Fruit fly (Drosophila melanogaster) whole organism, embryonic: ENCODE results near the gene CG6330.

Source experiments
- Abd-B ChIP-seq: fragments of 200-800 bp; sonication (Bioruptor generic); optimal IDR thresholded peaks from 2 replicates; lab custom pipeline; 2018; ENCODE audit warnings: missing biosample characterization, mild to moderate bottlenecking, missing genetic modification characterization, moderate library complexity
- CG10366 ChIP-seq: fragments of 200-800 bp; sonication (Bioruptor generic); IDR thresholded peaks from 2 replicates; pipeline ENCODE4 v1.3.6; 2022; ENCODE audit warnings: missing biosample characterization, missing genetic modification characterization
- CG11696 ChIP-seq: fragments of 200-800 bp; sonication (Bioruptor generic); IDR thresholded peaks from 2 replicates; pipeline ENCODE4 v1.3.6; 2022; ENCODE audit warnings: missing biosample characterization, missing genetic modification characterization
- CG12104 ChIP-seq: fragments of 200-800 bp; sonication (Bioruptor generic); optimal IDR thresholded peaks from 3 replicates; lab custom pipeline; 2016; ENCODE audit warnings: missing biosample characterization, missing genetic modification characterization
- CG14050 ChIP-seq: fragments of 200-800 bp; sonication (Bioruptor generic); IDR thresholded peaks from 3 replicates; pipeline ENCODE4 v1.3.6; 2022; ENCODE audit warnings: missing biosample characterization, missing genetic modification characterization
- CG15011 ChIP-seq: fragments of 200-800 bp; sonication (Bioruptor generic); optimal IDR thresholded peaks from 3 replicates; lab custom pipeline; 2018; ENCODE audit warnings: missing biosample characterization, mild to moderate bottlenecking, missing genetic modification characterization
- CG31388 ChIP-seq: fragments of 200-800 bp; sonication (Bioruptor generic); optimal IDR thresholded peaks from 2 replicates; lab custom pipeline; 2016; ENCODE audit warnings: missing biosample characterization, missing genetic modification characterization
- CG32772 ChIP-seq: fragments of 200-800 bp; sonication (Bioruptor generic); IDR thresholded peaks from 2 replicates; pipeline ENCODE4 v1.3.6; 2022; ENCODE audit warnings: missing biosample characterization, missing genetic modification characterization
- CG4404 ChIP-seq: fragments of 200-800 bp; sonication (Bioruptor generic); IDR thresholded peaks from 2 replicates; pipeline ENCODE4 v1.3.6; 2022; ENCODE audit warnings: missing biosample characterization, missing genetic modification characterization
- CG5245 ChIP-seq: fragments of 200-800 bp; sonication (Bioruptor generic); optimal IDR thresholded peaks from 3 replicates; lab custom pipeline; 2016; ENCODE audit warnings: missing biosample characterization, missing genetic modification characterization
- CG5953 ChIP-seq: fragments of 200-800 bp; sonication (Bioruptor generic); IDR thresholded peaks from 2 replicates; pipeline ENCODE4 v1.3.6; 2022; ENCODE audit warnings: missing biosample characterization, missing genetic modification characterization
- CG6791 ChIP-seq: fragments of 200-800 bp; sonication (Bioruptor generic); IDR thresholded peaks from 3 replicates; pipeline ENCODE4 v1.3.6; 2022; ENCODE audit warnings: missing biosample characterization, missing genetic modification characterization; ENCODE audit not compliant: partially characterized antibody
- CG7987 ChIP-seq: fragments of 200-800 bp; sonication (Bioruptor generic); optimal IDR thresholded peaks from 2 replicates; lab custom pipeline; 2018; ENCODE audit warnings: missing biosample characterization, mild to moderate bottlenecking, missing genetic modification characterization, moderate library complexity
- CG8924 ChIP-seq: fragments of 200-800 bp; optimal IDR thresholded peaks from 3 replicates; lab custom pipeline; 2019; ENCODE audit warnings: missing biosample characterization, mild to moderate bottlenecking, missing genetic modification characterization, moderate library complexity
- CG9817 ChIP-seq: fragments of 200-800 bp; sonication (Bioruptor generic); optimal IDR thresholded peaks from 2 replicates; lab custom pipeline; 2018; ENCODE audit warnings: missing biosample characterization, mild to moderate bottlenecking, missing genetic modification characterization, moderate library complexity
- CG9932 ChIP-seq: fragments of 200-800 bp; sonication (Bioruptor generic); IDR thresholded peaks from 2 replicates; pipeline ENCODE4 v1.3.6; 2022; ENCODE audit warnings: missing biosample characterization, missing genetic modification characterization
- Chrac-16 ChIP-seq: fragments of 200-800 bp; sonication (Bioruptor generic); optimal IDR thresholded peaks from 3 replicates; lab custom pipeline; 2016; ENCODE audit warnings: missing biosample characterization, missing genetic modification characterization
- Dip2 ChIP-seq: fragments of 200-800 bp; sonication (Bioruptor generic); IDR thresholded peaks from 2 replicates; pipeline ENCODE4 v1.3.6; 2022; ENCODE audit warnings: missing biosample characterization, missing genetic modification characterization
- Dip3 ChIP-seq: fragments of 200-800 bp; sonication (Bioruptor generic); optimal IDR thresholded peaks from 3 replicates; lab custom pipeline; 2016; ENCODE audit warnings: missing biosample characterization, missing genetic modification characterization
- E2f1 ChIP-seq: fragments of 200-800 bp; sonication (Bioruptor generic); IDR thresholded peaks from 2 replicates; pipeline ENCODE4 v1.3.6; 2022; ENCODE audit warnings: missing biosample characterization, missing genetic modification characterization
- ERR ChIP-seq: fragments of 200-800 bp; sonication (Bioruptor generic); optimal IDR thresholded peaks from 2 replicates; lab custom pipeline; 2016; ENCODE audit warnings: missing biosample characterization, missing genetic modification characterization
- Hr78 ChIP-seq, 2 experiments: fragments of 200-800 bp in 1 of 2; fragments of >200 bp in 1 of 2; sonication (Bioruptor generic) in 1 of 2; optimal IDR thresholded peaks; 2 replicates each; lab custom pipeline; 2017 to 2019; ENCODE audit warnings: missing biosample characterization in 2 of 2, missing genetic modification characterization in 2 of 2, mild to moderate bottlenecking in 1 of 2, moderate library complexity in 1 of 2
- MTF-1 ChIP-seq: fragments of 200-800 bp; sonication (Bioruptor generic); optimal IDR thresholded peaks from 2 replicates; lab custom pipeline; 2018; ENCODE audit warnings: missing biosample characterization, mild to moderate bottlenecking, missing genetic modification characterization, borderline replicate concordance
- Max ChIP-seq: fragments of 200-800 bp; sonication (Bioruptor generic); optimal IDR thresholded peaks from 2 replicates; lab custom pipeline; 2016; ENCODE audit warnings: missing biosample characterization, mild to moderate bottlenecking, missing genetic modification characterization
- NFAT ChIP-seq: fragments of 200-800 bp; sonication (Bioruptor generic); IDR thresholded peaks from 2 replicates; pipeline ENCODE4 v1.3.6; 2022; ENCODE audit warnings: missing biosample characterization, missing genetic modification characterization
- Nf-YC ChIP-seq: fragments of 200-800 bp; optimal IDR thresholded peaks from 3 replicates; lab custom pipeline; 2019; ENCODE audit warnings: missing biosample characterization, mild to moderate bottlenecking, missing genetic modification characterization, moderate library complexity
- PHDP ChIP-seq: fragments of 200-800 bp; sonication (Bioruptor generic); optimal IDR thresholded peaks from 3 replicates; lab custom pipeline; 2018; ENCODE audit warnings: missing biosample characterization, mild to moderate bottlenecking, missing genetic modification characterization, moderate library complexity
- ab ChIP-seq: fragments of 200-800 bp; sonication (Bioruptor generic); optimal IDR thresholded peaks from 2 replicates; lab custom pipeline; 2016; ENCODE audit warnings: missing biosample characterization, missing genetic modification characterization
- abd-A ChIP-seq: fragments of 200-800 bp; sonication (Bioruptor generic); optimal IDR thresholded peaks from 3 replicates; lab custom pipeline; 2019; ENCODE audit warnings: missing biosample characterization, mild to moderate bottlenecking, missing genetic modification characterization, moderate library complexity
- ara ChIP-seq: fragments of 200-800 bp; sonication (Bioruptor generic); IDR thresholded peaks from 2 replicates; pipeline ENCODE4 v1.3.6; 2022; ENCODE audit warnings: missing biosample characterization, missing genetic modification characterization
- ash1 ChIP-seq: fragments of 200-800 bp; sonication (Bioruptor generic); optimal IDR thresholded peaks from 2 replicates; lab custom pipeline; 2018; ENCODE audit warnings: missing biosample characterization, mild to moderate bottlenecking, missing genetic modification characterization
- bab2 ChIP-seq: fragments of 200-800 bp; sonication (Bioruptor generic); optimal IDR thresholded peaks from 2 replicates; lab custom pipeline; 2016; ENCODE audit warnings: missing biosample characterization, missing genetic modification characterization
- emc ChIP-seq: fragments of 200-800 bp; sonication (Bioruptor generic); optimal IDR thresholded peaks from 2 replicates; lab custom pipeline; 2016; ENCODE audit warnings: missing biosample characterization, missing genetic modification characterization
- ems ChIP-seq: fragments of 200-800 bp; sonication (Bioruptor generic); optimal IDR thresholded peaks from 3 replicates; lab custom pipeline; 2016; ENCODE audit warnings: missing biosample characterization, missing genetic modification characterization
- ewg ChIP-seq: fragments of 200-800 bp; sonication (Bioruptor generic); optimal IDR thresholded peaks from 3 replicates; lab custom pipeline; 2017; ENCODE audit warnings: mild to moderate bottlenecking, missing biosample characterization, missing genetic modification reagents, missing genetic modification characterization
- fd3F ChIP-seq: fragments of 200-800 bp; sonication (Bioruptor generic); optimal IDR thresholded peaks from 2 replicates; lab custom pipeline; 2018; ENCODE audit warnings: missing biosample characterization, mild to moderate bottlenecking, missing genetic modification characterization, moderate library complexity
- gcm ChIP-seq: fragments of 200-800 bp; sonication (Bioruptor generic); optimal IDR thresholded peaks from 2 replicates; lab custom pipeline; 2019; ENCODE audit warnings: missing biosample characterization, mild to moderate bottlenecking, missing genetic modification characterization, moderate library complexity
- lilli ChIP-seq: fragments of 200-800 bp; sonication (Bioruptor generic); optimal IDR thresholded peaks from 3 replicates; lab custom pipeline; 2016; ENCODE audit warnings: missing biosample characterization, missing genetic modification characterization
- lmd ChIP-seq: fragments of 200-800 bp; sonication (Bioruptor generic); IDR thresholded peaks from 2 replicates; pipeline ENCODE4 v1.3.6; 2022; ENCODE audit warnings: missing biosample characterization, missing genetic modification characterization
- mam ChIP-seq: fragments of 200-800 bp; sonication (Bioruptor generic); optimal IDR thresholded peaks from 3 replicates; lab custom pipeline; 2016; ENCODE audit warnings: missing biosample characterization, missing genetic modification characterization
- phol ChIP-seq: fragments of 200-800 bp; sonication (Bioruptor generic); optimal IDR thresholded peaks from 3 replicates; lab custom pipeline; 2018; ENCODE audit warnings: missing biosample characterization, mild to moderate bottlenecking, missing genetic modification characterization, moderate library complexity
- prd ChIP-seq, 3 experiments: fragments of >200 bp in 2 of 3; fragments of 200-800 bp in 1 of 3; sonication (Bioruptor generic) in 1 of 3; optimal IDR thresholded peaks in 2 of 3; IDR thresholded peaks in 1 of 3; 2 replicates in 2 of 3; 3 replicates in 1 of 3; pipeline versions ENCODE4 v1.3.6 to Lab custom; 2017 to 2022; ENCODE audit warnings: missing biosample characterization in 1 of 3, missing genetic modification characterization in 1 of 3
- pum ChIP-seq: fragments of 200-800 bp; sonication (Bioruptor generic); optimal IDR thresholded peaks from 2 replicates; lab custom pipeline; 2016; ENCODE audit warnings: missing biosample characterization, missing genetic modification characterization
- salm ChIP-seq: fragments of 200-800 bp; sonication (Bioruptor generic); optimal IDR thresholded peaks from 2 replicates; lab custom pipeline; 2018; ENCODE audit warnings: missing biosample characterization, mild to moderate bottlenecking, missing genetic modification characterization
- stwl ChIP-seq: fragments of 200-800 bp; sonication (Bioruptor generic); optimal IDR thresholded peaks from 3 replicates; lab custom pipeline; 2018; ENCODE audit warnings: missing biosample characterization, mild to moderate bottlenecking, missing genetic modification characterization, moderate library complexity
- sug ChIP-seq: fragments of 200-800 bp; optimal IDR thresholded peaks from 2 replicates; lab custom pipeline; 2019; ENCODE audit warnings: missing biosample characterization, mild to moderate bottlenecking, missing genetic modification characterization, moderate library complexity
- tin ChIP-seq: fragments of 200-800 bp; sonication (Bioruptor generic); optimal IDR thresholded peaks from 3 replicates; lab custom pipeline; 2016; ENCODE audit warnings: missing biosample characterization, missing genetic modification characterization
- tna ChIP-seq: fragments of 200-800 bp; sonication (Bioruptor generic); IDR thresholded peaks from 2 replicates; pipeline ENCODE4 v1.3.6; 2022; ENCODE audit warnings: missing biosample characterization, missing genetic modification characterization; ENCODE audit not compliant: partially characterized antibody
- vvl ChIP-seq: fragments of 200-800 bp; sonication (Bioruptor generic); IDR thresholded peaks from 2 replicates; pipeline ENCODE4 v1.3.6; 2022; ENCODE audit warnings: missing biosample characterization, missing genetic modification characterization
- zfh1 ChIP-seq: fragments of 200-800 bp; sonication (Bioruptor generic); IDR thresholded peaks from 3 replicates; pipeline ENCODE4 v1.3.6; 2022; ENCODE audit warnings: missing biosample characterization, missing genetic modification characterization

The CG6330 gene

DNA sequence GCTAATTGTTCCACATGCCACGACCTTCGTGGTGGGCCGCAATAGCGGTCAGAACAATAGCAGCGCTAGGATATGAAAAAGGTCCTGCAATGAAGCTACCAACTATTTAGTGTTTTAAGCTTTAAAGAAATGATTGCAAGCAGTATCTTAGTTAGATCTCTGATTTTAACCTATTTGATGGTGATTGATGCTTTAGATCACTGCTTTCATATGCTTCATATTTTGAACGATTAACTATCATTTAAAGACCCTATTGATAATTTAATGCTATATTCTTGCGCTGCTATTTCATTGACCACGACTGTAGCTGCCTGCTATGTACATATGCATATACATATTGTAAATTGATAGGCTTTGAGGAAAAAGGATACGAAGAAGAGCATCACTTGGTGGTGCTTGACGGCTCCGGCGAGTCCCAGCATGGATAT lies 5.5 kb upstream of the CG6330 start (continued):
- TF ChIP-seq sug (tag; lab: Kevin White, UChicago), result peak; percentile 40
- peak in 1 of 2 experiments; percentile 25 for TF ChIP-seq Hr78 (GFP tag; optimal IDR thresholded peaks at IDR 0.05; lab: Kevin White, UChicago)
- peak; percentile 79 for TF ChIP-seq CG5245 (GFP tag; lab: Kevin White, UChicago)
- TF ChIP-seq Abd-B (GFP tag; lab: Kevin White, UChicago), result peak; percentile 79
- TF ChIP-seq CG5953 (GFP tag; lab: Robert Waterston, UW), result 0 out of 2 replicates have a peak, but pooled peaks have one; percentile 17
- TF ChIP-seq lmd (GFP tag; lab: Robert Waterston, UW), result peak; percentile 72
- no peak for TF ChIP-seq ash1 (GFP tag; lab: Kevin White, UChicago)
- peak; percentile 18 for TF ChIP-seq CG9932 (GFP tag; lab: Robert Waterston, UW)
- TF ChIP-seq MTF-1 (GFP tag; lab: Kevin White, UChicago), result peak; percentile 75
- TF ChIP-seq gcm, result peak; percentile 46
- no peak for TF ChIP-seq ab (GFP tag; lab: Kevin White, UChicago)
- no peak for TF ChIP-seq prd (optimal IDR thresholded peaks at IDR 0.05; lab: Kevin White, UChicago)
- TF ChIP-seq prd (GFP tag; IDR thresholded peaks at IDR 0.05; lab: Robert Waterston, UW), result peak; percentile 74
- TF ChIP-seq CG15011 (GFP tag; lab: Kevin White, UChicago), result peak; percentile 76
- peak; percentile 41 for TF ChIP-seq Dip3 (GFP tag; lab: Kevin White, UChicago)
- TF ChIP-seq NFAT (GFP tag; lab: Robert Waterston, UW), result peak; percentile 42; the same call in 1 of the 2 replicates
- TF ChIP-seq bab2 (GFP tag; lab: Kevin White, UChicago), result peak; percentile 86
- peak; percentile 55 for TF ChIP-seq lilli (GFP tag; lab: Kevin White, UChicago)
- peak; percentile 42 for TF ChIP-seq PHDP (tag; lab: Kevin White, UChicago)
- TF ChIP-seq tin (GFP tag; lab: Kevin White, UChicago), result peak; percentile 85
- TF ChIP-seq vvl (GFP tag; lab: Robert Waterston, UW), result peak; percentile 72
- TF ChIP-seq E2f1 (GFP tag; lab: Robert Waterston, UW), result peak; percentile 30; the same call in 1 of the 2 replicates
- peak; percentile 74 for TF ChIP-seq Max (GFP tag; lab: Kevin White, UChicago)
- peak; percentile 54 for TF ChIP-seq CG4404 (GFP tag; lab: Robert Waterston, UW)
- peak; percentile 55 for TF ChIP-seq CG7987
- TF ChIP-seq CG14050 (GFP tag; lab: Robert Waterston, UW), result no peak; the same call in 2 of the 3 replicates
- peak; percentile 81 for TF ChIP-seq phol (tag; lab: Kevin White, UChicago)
- TF ChIP-seq Nf-YC (tag; lab: Kevin White, UChicago), result peak; percentile 27
- TF ChIP-seq mam (GFP tag; lab: Kevin White, UChicago), result peak; percentile 68
- peak; percentile 79 for TF ChIP-seq CG8924 (tag; lab: Kevin White, UChicago)
- peak; percentile 60 for TF ChIP-seq ERR
- no peak for TF ChIP-seq Dip2 (GFP tag; lab: Robert Waterston, UW)
- no peak for TF ChIP-seq ara (GFP tag; lab: Robert Waterston, UW)
- no peak for TF ChIP-seq CG9817
- TF ChIP-seq CG32772 (GFP tag; lab: Robert Waterston, UW), result 0 out of 2 replicates have a peak, but pooled peaks have one; percentile 31
- peak; percentile 93 for TF ChIP-seq CG11696
- no peak for TF ChIP-seq CG6791 (GFP tag; lab: Robert Waterston, UW)
- TF ChIP-seq CG10366 (GFP tag; lab: Robert Waterston, UW), result peak; percentile 33; the same call in 1 of the 2 replicates
- TF ChIP-seq salm (tag; lab: Kevin White, UChicago), result no peak
- peak; percentile 55 for TF ChIP-seq ems (GFP tag; lab: Kevin White, UChicago)
- TF ChIP-seq tna (GFP tag; lab: Robert Waterston, UW), result no peak
- TF ChIP-seq pum (GFP tag; lab: Kevin White, UChicago), result peak; percentile 40
- peak; percentile 6 for TF ChIP-seq Chrac-16 (GFP tag; lab: Kevin White, UChicago)
- TF ChIP-seq zfh1, result peak; percentile 59; the same call in 1 of the 3 replicates
- peak; percentile 79 for TF ChIP-seq CG12104 (GFP tag; lab: Kevin White, UChicago)
- TF ChIP-seq emc (GFP tag; lab: Kevin White, UChicago), result peak; percentile 2
- no peak for TF ChIP-seq abd-A (tag; lab: Kevin White, UChicago)
- peak; percentile 32 for TF ChIP-seq stwl (tag; lab: Kevin White, UChicago)
- TF ChIP-seq ewg (GFP tag; lab: Kevin White, UChicago), result peak; percentile 10
- peak; percentile 22 for TF ChIP-seq fd3F (GFP tag; lab: Kevin White, UChicago)
- peak; percentile 69 for TF ChIP-seq CG31388
